Fruit fly (Drosophila melanogaster) whole organism, embryonic: ENCODE results near the gene HBS1.

Experiments used
- Aef1 ChIP-seq: fragments of 200-800 bp; sonication (Bioruptor generic); IDR thresholded peaks from 3 replicates; pipeline ENCODE4 v1.3.6; 2022; ENCODE audit warnings: missing biosample characterization, missing genetic modification characterization
- B-H1 ChIP-seq: fragments of 200-800 bp; sonication (Bioruptor generic); IDR thresholded peaks from 3 replicates; pipeline ENCODE4 v1.3.6; 2022; ENCODE audit warnings: missing biosample characterization, missing genetic modification characterization
- BtbVII ChIP-seq: fragments of 200-800 bp; sonication (Bioruptor generic); optimal IDR thresholded peaks from 3 replicates; lab custom pipeline; 2017; ENCODE audit warnings: missing biosample characterization, mild to moderate bottlenecking, missing genetic modification characterization
- CG10267 ChIP-seq: fragments of 200-800 bp; sonication (Bioruptor generic); optimal IDR thresholded peaks from 2 replicates; lab custom pipeline; 2018; ENCODE audit warnings: missing biosample characterization, mild to moderate bottlenecking, missing genetic modification characterization, moderate library complexity
- CG11456 ChIP-seq: fragments of 200-800 bp; sonication (Bioruptor generic); IDR thresholded peaks from 3 replicates; pipeline ENCODE4 v1.3.6; 2022; ENCODE audit warnings: missing biosample characterization, missing genetic modification characterization
- CG12104 ChIP-seq: fragments of 200-800 bp; sonication (Bioruptor generic); optimal IDR thresholded peaks from 3 replicates; lab custom pipeline; 2016; ENCODE audit warnings: missing biosample characterization, missing genetic modification characterization
- CG13123 ChIP-seq: fragments of 200-800 bp; sonication (Bioruptor generic); optimal IDR thresholded peaks from 2 replicates; lab custom pipeline; 2016; ENCODE audit warnings: missing biosample characterization, missing genetic modification characterization
- CG13894 ChIP-seq: fragments of 200-800 bp; sonication (Bioruptor generic); optimal IDR thresholded peaks from 3 replicates; lab custom pipeline; 2018; ENCODE audit warnings: missing biosample characterization, mild to moderate bottlenecking, missing genetic modification characterization, moderate library complexity
- CG16779 ChIP-seq: fragments of 200-800 bp; sonication (Bioruptor generic); IDR thresholded peaks from 2 replicates; pipeline ENCODE4 v1.3.6; 2022; ENCODE audit warnings: missing biosample characterization, missing genetic modification characterization
- CG17186 ChIP-seq: fragments of 200-800 bp; sonication (Bioruptor generic); optimal IDR thresholded peaks from 3 replicates; lab custom pipeline; 2017; ENCODE audit warnings: missing biosample characterization, missing genetic modification reagents, missing genetic modification characterization
- CG17328 ChIP-seq: fragments of 200-800 bp; sonication (Bioruptor generic); IDR thresholded peaks from 2 replicates; pipeline ENCODE4 v1.3.6; 2022; ENCODE audit warnings: missing biosample characterization, missing genetic modification characterization
- CG17385 ChIP-seq: fragments of 200-800 bp; sonication (Bioruptor generic); optimal IDR thresholded peaks from 3 replicates; lab custom pipeline; 2018; ENCODE audit warnings: missing biosample characterization, mild to moderate bottlenecking, missing genetic modification characterization
- CG1832 ChIP-seq: fragments of 200-800 bp; sonication (Bioruptor generic); optimal IDR thresholded peaks from 2 replicates; lab custom pipeline; 2017; ENCODE audit warnings: missing biosample characterization, mild to moderate bottlenecking, missing genetic modification characterization, inconsistent platforms
- CG18476 ChIP-seq: fragments of 200-800 bp; sonication (Bioruptor generic); optimal IDR thresholded peaks from 2 replicates; lab custom pipeline; 2016; ENCODE audit warnings: missing biosample characterization, mild to moderate bottlenecking, missing genetic modification characterization
- CG2712 ChIP-seq: fragments of 200-800 bp; optimal IDR thresholded peaks from 3 replicates; lab custom pipeline; 2019; ENCODE audit warnings: missing biosample characterization, mild to moderate bottlenecking, missing genetic modification characterization, moderate library complexity
- CG3281 ChIP-seq: fragments of 200-800 bp; sonication (Bioruptor generic); optimal IDR thresholded peaks from 3 replicates; lab custom pipeline; 2017; ENCODE audit warnings: missing biosample characterization, mild to moderate bottlenecking, missing genetic modification characterization
- CG34376 ChIP-seq: fragments of 200-800 bp; sonication (Bioruptor generic); optimal IDR thresholded peaks from 2 replicates; lab custom pipeline; 2018; ENCODE audit warnings: missing biosample characterization, mild to moderate bottlenecking, missing genetic modification characterization
- CG6254 ChIP-seq: fragments of 200-800 bp; sonication (Bioruptor generic); optimal IDR thresholded peaks from 3 replicates; lab custom pipeline; 2017; ENCODE audit warnings: mild to moderate bottlenecking, missing biosample characterization, missing genetic modification reagents, missing genetic modification characterization
- CG6854 ChIP-seq: fragments of 200-800 bp; sonication (Bioruptor generic); optimal IDR thresholded peaks from 3 replicates; lab custom pipeline; 2017; ENCODE audit warnings: missing biosample characterization, mild to moderate bottlenecking, missing genetic modification characterization
- CG7271 ChIP-seq: fragments of 200-800 bp; sonication (Bioruptor generic); optimal IDR thresholded peaks from 2 replicates; lab custom pipeline; 2018; ENCODE audit warnings: missing biosample characterization, mild to moderate bottlenecking, missing genetic modification characterization, moderate library complexity
- CG8478 ChIP-seq: fragments of >200 bp; optimal IDR thresholded peaks from 2 replicates; lab custom pipeline; 2018
- CG9215 ChIP-seq: fragments of 200-800 bp; sonication (Bioruptor generic); IDR thresholded peaks from 2 replicates; pipeline ENCODE4 v1.3.6; 2022; ENCODE audit warnings: missing biosample characterization, missing genetic modification characterization
- CG9437 ChIP-seq: fragments of 200-800 bp; sonication (Bioruptor generic); optimal IDR thresholded peaks from 2 replicates; lab custom pipeline; 2018; ENCODE audit warnings: missing biosample characterization, mild to moderate bottlenecking, missing genetic modification characterization
- Ets97D ChIP-seq: fragments of 200-800 bp; sonication (Bioruptor generic); optimal IDR thresholded peaks from 3 replicates; lab custom pipeline; 2016; ENCODE audit warnings: missing biosample characterization, missing genetic modification characterization
- Fer3 ChIP-seq: fragments of 200-800 bp; sonication (Bioruptor generic); optimal IDR thresholded peaks from 2 replicates; lab custom pipeline; 2018; ENCODE audit warnings: missing biosample characterization, mild to moderate bottlenecking, missing genetic modification characterization, moderate library complexity
- HHEX ChIP-seq: fragments of 200-800 bp; sonication (Bioruptor generic); optimal IDR thresholded peaks from 3 replicates; lab custom pipeline; 2017; ENCODE audit warnings: missing biosample characterization, mild to moderate bottlenecking, missing genetic modification characterization, missing genetic modification reagents
- Hsf ChIP-seq: fragments of 200-800 bp; sonication (Bioruptor generic); optimal IDR thresholded peaks from 3 replicates; lab custom pipeline; 2016; ENCODE audit warnings: missing biosample characterization, missing genetic modification characterization
- MTF-1 ChIP-seq: fragments of 200-800 bp; sonication (Bioruptor generic); optimal IDR thresholded peaks from 2 replicates; lab custom pipeline; 2018; ENCODE audit warnings: missing biosample characterization, mild to moderate bottlenecking, missing genetic modification characterization, borderline replicate concordance
- Mad ChIP-seq: fragments of 200-800 bp; sonication (Bioruptor generic); optimal IDR thresholded peaks from 2 replicates; lab custom pipeline; 2016; ENCODE audit warnings: missing biosample characterization, missing genetic modification characterization
- Med ChIP-seq: fragments of 200-800 bp; sonication (Bioruptor generic); peaks from one replicate; lab custom pipeline; 2016; ENCODE audit warnings: missing biosample characterization, missing genetic modification characterization, mild to moderate bottlenecking, inconsistent platforms, moderate library complexity
- Meics ChIP-seq: fragments of 200-800 bp; sonication (Bioruptor generic); optimal IDR thresholded peaks from 2 replicates; lab custom pipeline; 2017; ENCODE audit warnings: missing biosample characterization, mild to moderate bottlenecking, missing genetic modification characterization
- NC2β ChIP-seq: fragments of 200-800 bp; sonication (Bioruptor generic); optimal IDR thresholded peaks from 2 replicates; lab custom pipeline; 2016; ENCODE audit warnings: missing biosample characterization, missing genetic modification characterization
- Scr ChIP-seq: fragments of 200-800 bp; sonication (Bioruptor generic); IDR thresholded peaks from 2 replicates; pipeline ENCODE4 v1.3.6; 2022; ENCODE audit warnings: missing biosample characterization, missing genetic modification characterization; ENCODE audit not compliant: partially characterized antibody
- Sox102F ChIP-seq: fragments of 200-800 bp; sonication (Bioruptor generic); optimal IDR thresholded peaks from 2 replicates; lab custom pipeline; 2018; ENCODE audit warnings: missing biosample characterization, mild to moderate bottlenecking, missing genetic modification characterization, moderate library complexity
- caup ChIP-seq: fragments of 200-800 bp; sonication (Bioruptor generic); optimal IDR thresholded peaks from 3 replicates; lab custom pipeline; 2017; ENCODE audit warnings: missing biosample characterization, mild to moderate bottlenecking, missing genetic modification characterization, moderate library complexity; ENCODE audit not compliant: severe bottlenecking
- cg ChIP-seq: fragments of 200-800 bp; sonication (Bioruptor generic); optimal IDR thresholded peaks from 3 replicates; lab custom pipeline; 2019; ENCODE audit warnings: missing biosample characterization, mild to moderate bottlenecking, missing genetic modification characterization, moderate library complexity
- ci ChIP-seq: fragments of 200-800 bp; sonication (Bioruptor generic); IDR thresholded peaks from 3 replicates; pipeline ENCODE4 v1.3.6; 2022; ENCODE audit warnings: missing biosample characterization, missing genetic modification characterization
- dmrt99B ChIP-seq: fragments of 200-800 bp; sonication (Bioruptor generic); optimal IDR thresholded peaks from 2 replicates; lab custom pipeline; 2018; ENCODE audit warnings: missing biosample characterization, mild to moderate bottlenecking, missing genetic modification characterization, moderate library complexity
- fu2 ChIP-seq: fragments of 200-800 bp; sonication (Bioruptor generic); optimal IDR thresholded peaks from 2 replicates; lab custom pipeline; 2016; ENCODE audit warnings: missing biosample characterization, missing genetic modification characterization
- gce ChIP-seq: fragments of 200-800 bp; sonication (Bioruptor generic); IDR thresholded peaks from 3 replicates; pipeline ENCODE4 v1.3.6; 2022; ENCODE audit warnings: missing biosample characterization, missing genetic modification characterization
- nom ChIP-seq: fragments of 200-800 bp; sonication (Bioruptor generic); optimal IDR thresholded peaks from 2 replicates; lab custom pipeline; 2017; ENCODE audit warnings: missing biosample characterization, missing genetic modification characterization, mild to moderate bottlenecking, moderate library complexity, missing genetic modification reagents
- otp ChIP-seq: fragments of 200-800 bp; sonication (Bioruptor generic); IDR thresholded peaks from 3 replicates; pipeline ENCODE4, ENCODE4 v1.3.6; 2022; ENCODE audit warnings: missing biosample characterization, missing genetic modification characterization
- pita ChIP-seq: fragments of 200-800 bp; sonication (Bioruptor generic); optimal IDR thresholded peaks from 2 replicates; lab custom pipeline; 2017; ENCODE audit warnings: missing biosample characterization, mild to moderate bottlenecking, missing genetic modification characterization
- sr ChIP-seq: fragments of 200-800 bp; sonication (Bioruptor generic); IDR thresholded peaks from 3 replicates; pipeline ENCODE4 v1.3.6; 2022; ENCODE audit warnings: missing biosample characterization, missing genetic modification characterization
- stwl ChIP-seq: fragments of 200-800 bp; sonication (Bioruptor generic); optimal IDR thresholded peaks from 3 replicates; lab custom pipeline; 2018; ENCODE audit warnings: missing biosample characterization, mild to moderate bottlenecking, missing genetic modification characterization, moderate library complexity
- z ChIP-seq: fragments of 200-800 bp; sonication (Bioruptor generic); IDR thresholded peaks from 3 replicates; pipeline ENCODE4 v1.3.6; 2022; ENCODE audit warnings: missing biosample characterization, missing genetic modification characterization
- zf30C ChIP-seq: fragments of 200-800 bp; sonication (Bioruptor generic); optimal IDR thresholded peaks from 3 replicates; lab custom pipeline; 2018; ENCODE audit warnings: missing biosample characterization, mild to moderate bottlenecking, missing genetic modification characterization
- zfh1 ChIP-seq: fragments of 200-800 bp; sonication (Bioruptor generic); IDR thresholded peaks from 3 replicates; pipeline ENCODE4 v1.3.6; 2022; ENCODE audit warnings: missing biosample characterization, missing genetic modification characterization

Gene HBS1

DNA sequence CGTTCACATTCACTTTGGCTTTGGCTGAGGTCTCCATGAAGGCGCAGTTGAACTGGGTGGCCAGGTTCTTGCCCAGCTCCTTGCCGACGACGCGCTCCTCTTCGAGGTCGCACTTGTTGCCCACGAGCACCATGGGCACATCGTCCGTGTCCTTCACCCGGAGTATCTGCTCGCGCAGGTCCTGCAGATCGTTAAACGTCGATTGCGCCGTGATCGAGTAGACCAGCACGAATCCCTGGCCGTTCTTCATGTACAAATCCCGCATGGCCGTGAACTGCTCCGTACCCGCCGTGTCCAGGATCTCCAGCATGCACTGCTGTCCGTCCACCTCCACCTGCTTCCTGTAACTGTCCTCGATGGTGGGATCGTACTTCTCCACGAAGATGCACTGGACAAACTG is 4.3 kb downstream of the HBS1 start:
- peak; percentile 64 for TF ChIP-seq Med (GFP tag; lab: Kevin White, UChicago)
- no peak for TF ChIP-seq Scr (GFP tag; lab: Robert Waterston, UW)
- peak; percentile 65 for TF ChIP-seq CG8478 (lab: Kevin White, UChicago)
- no peak for TF ChIP-seq pita (GFP tag; lab: Kevin White, UChicago)
- TF ChIP-seq ci (GFP tag; lab: Robert Waterston, UW): 0 out of 3 replicates have a peak, but pooled peaks have one; percentile 27
- no peak for TF ChIP-seq sr
- no peak for TF ChIP-seq Hsf (GFP tag; lab: Kevin White, UChicago)
- TF ChIP-seq NC2β: no peak
- no peak for TF ChIP-seq B-H1 (GFP tag; lab: Robert Waterston, UW)

DNA sequence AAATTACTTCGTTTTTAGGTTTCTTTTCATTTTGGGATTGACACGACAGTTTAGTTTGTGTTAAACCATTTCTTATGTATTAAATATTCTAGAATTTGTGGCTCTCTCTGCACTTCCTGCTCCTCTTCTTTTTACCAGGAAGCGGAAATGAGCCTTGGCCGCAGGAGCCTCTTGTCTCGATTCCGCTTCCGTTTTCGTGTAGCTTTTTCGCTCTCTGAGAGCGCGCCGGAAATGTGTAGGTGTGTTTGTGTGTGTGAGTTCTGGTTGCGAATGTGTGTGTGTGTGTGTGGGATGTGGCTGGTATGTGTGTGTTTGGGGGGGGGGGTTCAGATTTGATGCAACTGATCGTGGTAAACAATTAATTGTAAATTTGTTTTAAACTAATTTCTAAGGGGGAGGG is 5.5 kb downstream of the HBS1 start:
- TF ChIP-seq CG9437 (GFP tag; lab: Kevin White, UChicago): no peak
- 0 out of 3 replicates have a peak, but pooled peaks have one; percentile 35 for TF ChIP-seq sr
- TF ChIP-seq ci (GFP tag; lab: Robert Waterston, UW): peak; percentile 17; the same call in 1 of the 3 replicates
- peak; percentile 80 for TF ChIP-seq Med (GFP tag; lab: Kevin White, UChicago)
- no peak for TF ChIP-seq stwl (tag; lab: Kevin White, UChicago)
- TF ChIP-seq CG17186 (GFP tag; lab: Kevin White, UChicago): no peak
- no peak for TF ChIP-seq CG13894 (tag; lab: Kevin White, UChicago)
- TF ChIP-seq fu2: no peak
- TF ChIP-seq CG17385 (GFP tag; lab: Kevin White, UChicago): peak; percentile 15
- TF ChIP-seq CG11456 (GFP tag; lab: Robert Waterston, UW): peak; percentile 43; the same call in 1 of the 3 replicates
- TF ChIP-seq CG7271 (tag; lab: Kevin White, UChicago): peak; percentile 76
- TF ChIP-seq CG12104: peak; percentile 0
- no peak for TF ChIP-seq zf30C (GFP tag; lab: Kevin White, UChicago)
- TF ChIP-seq otp (GFP tag; lab: Robert Waterston, UW): 0 out of 3 replicates have a peak, but pooled peaks have one; percentile 14
- peak; percentile 45 for TF ChIP-seq HHEX (GFP tag; lab: Kevin White, UChicago)
- peak; percentile 19 for TF ChIP-seq CG6854 (GFP tag; lab: Kevin White, UChicago)
- TF ChIP-seq CG2712 (tag; lab: Kevin White, UChicago): peak; percentile 12
- peak; percentile 9 for TF ChIP-seq BtbVII (GFP tag; lab: Kevin White, UChicago)
- TF ChIP-seq CG16779 (GFP tag; lab: Robert Waterston, UW): no peak
- no peak for TF ChIP-seq CG1832 (GFP tag; lab: Kevin White, UChicago)
- TF ChIP-seq zfh1 (GFP tag; lab: Robert Waterston, UW): 0 out of 3 replicates have a peak, but pooled peaks have one; percentile 18
- TF ChIP-seq CG13123 (GFP tag; lab: Kevin White, UChicago): no peak
- TF ChIP-seq z (GFP tag; lab: Robert Waterston, UW): 0 out of 3 replicates have a peak, but pooled peaks have one; percentile 16
- TF ChIP-seq dmrt99B: peak; percentile 7
- peak; percentile 17 for TF ChIP-seq Meics (GFP tag; lab: Kevin White, UChicago)
- TF ChIP-seq caup (GFP tag; lab: Kevin White, UChicago): peak; percentile 7
- TF ChIP-seq Sox102F (GFP tag; lab: Kevin White, UChicago): no peak
- no peak for TF ChIP-seq CG18476 (GFP tag; lab: Kevin White, UChicago)
- TF ChIP-seq Aef1: no peak
- TF ChIP-seq cg (GFP tag; lab: Kevin White, UChicago): peak; percentile 82
- TF ChIP-seq Ets97D (GFP tag; lab: Kevin White, UChicago): peak; percentile 92
- peak; percentile 31 for TF ChIP-seq CG6254
- peak; percentile 56 for TF ChIP-seq CG3281 (GFP tag; lab: Kevin White, UChicago)
- no peak for TF ChIP-seq Mad (GFP tag; lab: Kevin White, UChicago)
- 0 out of 3 replicates have a peak, but pooled peaks have one; percentile 13 for TF ChIP-seq gce (GFP tag; lab: Robert Waterston, UW)
- peak; percentile 12 for TF ChIP-seq Fer3 (tag; lab: Kevin White, UChicago)
- no peak for TF ChIP-seq CG9215 (GFP tag; lab: Robert Waterston, UW)
- TF ChIP-seq MTF-1 (GFP tag; lab: Kevin White, UChicago): peak; percentile 0
- peak; percentile 7 for TF ChIP-seq CG10267
- TF ChIP-seq nom (GFP tag; lab: Kevin White, UChicago): peak; percentile 59
- TF ChIP-seq CG17328 (GFP tag; lab: Robert Waterston, UW): no peak
- TF ChIP-seq CG34376 (GFP tag; lab: Kevin White, UChicago): peak; percentile 22
